Fruit fly (Drosophila melanogaster) whole organism, wandering third instar larva: ENCODE data around the gene Ugt303B1.

Experiments used
- Abd-B ChIP-seq: fragments of >200 bp; optimal IDR thresholded peaks from 2 replicates; lab custom pipeline; 2017; ENCODE audit warnings: missing biosample characterization, missing genetic modification characterization
- CG32264 ChIP-seq: fragments of 200-800 bp; sonication (Bioruptor generic); optimal IDR thresholded peaks from 2 replicates; lab custom pipeline; 2016; ENCODE audit warnings: missing biosample characterization, missing genetic modification characterization
- Hnf4 ChIP-seq: fragments of 200-800 bp; sonication (Bioruptor generic); optimal IDR thresholded peaks from 2 replicates; lab custom pipeline; 2016; ENCODE audit warnings: missing biosample characterization, mild to moderate bottlenecking, missing genetic modification characterization
- Hr83 ChIP-seq: fragments of 200-300 bp; sonication (Bioruptor generic); optimal IDR thresholded peaks from 2 replicates; lab custom pipeline; 2016; ENCODE audit warnings: missing biosample characterization, mild to moderate bottlenecking, missing genetic modification characterization, moderate library complexity; ENCODE audit not compliant: poor library complexity, severe bottlenecking
- N ChIP-seq: fragments of >200 bp; optimal IDR thresholded peaks from 2 replicates; lab custom pipeline; 2018; ENCODE audit warnings: missing biosample characterization, missing external identifiers, missing genetic modification characterization
- Vsx2 ChIP-seq: fragments of 200-300, 225-300 bp; sonication (Bioruptor generic); optimal IDR thresholded peaks from 2 replicates; lab custom pipeline; 2018; ENCODE audit warnings: missing biosample characterization, missing genetic modification characterization; ENCODE audit not compliant: partially characterized antibody
- br ChIP-seq: fragments of 200-800 bp; sonication (Bioruptor generic); optimal IDR thresholded peaks from 2 replicates; lab custom pipeline; 2016; ENCODE audit warnings: missing biosample characterization, missing genetic modification characterization
- ey ChIP-seq: fragments of 200-800 bp; sonication (Bioruptor generic); optimal IDR thresholded peaks from 2 replicates; lab custom pipeline; 2016; ENCODE audit warnings: missing biosample characterization, missing genetic modification characterization
- jim ChIP-seq: fragments of 175-275, 200-325 bp; sonication (Bioruptor generic); optimal IDR thresholded peaks from 2 replicates; lab custom pipeline; 2016; ENCODE audit warnings: missing biosample characterization, mild to moderate bottlenecking, missing genetic modification characterization
- lola ChIP-seq: fragments of >200 bp; optimal IDR thresholded peaks from 2 replicates; lab custom pipeline; 2017; ENCODE audit warnings: missing biosample characterization, missing genetic modification characterization
- pan ChIP-seq: fragments of >200 bp; optimal IDR thresholded peaks from 2 replicates; lab custom pipeline; 2017
- sage ChIP-seq: fragments of 200-800 bp; sonication (Bioruptor generic); optimal IDR thresholded peaks from 2 replicates; lab custom pipeline; 2016; ENCODE audit warnings: missing biosample characterization, mild to moderate bottlenecking, missing genetic modification characterization
- woc ChIP-seq: sonication (Bioruptor generic); optimal IDR thresholded peaks from 2 replicates; lab custom pipeline; 2016; ENCODE audit warnings: missing biosample characterization, mild to moderate bottlenecking, missing genetic modification characterization

- TF ChIP-seq Hr83 = no peak
- no peak for TF ChIP-seq pan (lab: Kevin White, UChicago)
- no peak for TF ChIP-seq CG32264 (GFP tag; lab: Kevin White, UChicago)
- no peak for TF ChIP-seq lola
- no peak for TF ChIP-seq ey (GFP tag; lab: Kevin White, UChicago)
- TF ChIP-seq Vsx2 = no peak
- TF ChIP-seq sage (GFP tag; lab: Kevin White, UChicago) = no peak
- TF ChIP-seq Hnf4 (GFP tag; lab: Kevin White, UChicago) = no peak
- no peak for TF ChIP-seq br (GFP tag; lab: Kevin White, UChicago)
- no peak for TF ChIP-seq Abd-B (GFP tag; lab: Kevin White, UChicago)
- TF ChIP-seq jim (GFP tag; lab: Kevin White, UChicago) = no peak
- no peak for TF ChIP-seq woc (GFP tag; lab: Kevin White, UChicago)
- no peak for TF ChIP-seq N (GFP tag; lab: Kevin White, UChicago)
Observed at dm6 chr3R:23530886-23531285, 5.6 kb downstream of the Ugt303B1 start, which contains the start of gene CG10175.
